Worm (Caenorhabditis elegans): ENCODE results near the gene set-19.

- TF ChIP-seq nhr-11 (tag; optimal IDR thresholded peaks at IDR 0.05) (no peak), ZK546.5 (tag; optimal IDR thresholded peaks at IDR 0.05) (no peak), unc-62 (GFP tag; optimal IDR thresholded peaks at IDR 0.05) (no peak), ama-1 (optimal IDR thresholded peaks at IDR 0.05) (no peak), R02D3.7 (tag; optimal IDR thresholded peaks at IDR 0.05) (no peak), ztf-11 (tag; optimal IDR thresholded peaks at IDR 0.05) (no peak), F13H6.1 (tag; optimal IDR thresholded peaks at IDR 0.05) (no peak), blmp-1 (tag; optimal IDR thresholded peaks at IDR 0.05; ENCODE audit: insufficient read depth) (no peak), fos-1 (tag; optimal IDR thresholded peaks at IDR 0.05) (no peak), nhr-12 (tag; optimal IDR thresholded peaks at IDR 0.05) (no peak)
These were observed 32.1 kb downstream of the set-19 start, which contains the start of gene srv-7 for ce11 chrX:5647884-5648283.

Measured in whole organism, L2 larva.